In the genomic region with DNA sequence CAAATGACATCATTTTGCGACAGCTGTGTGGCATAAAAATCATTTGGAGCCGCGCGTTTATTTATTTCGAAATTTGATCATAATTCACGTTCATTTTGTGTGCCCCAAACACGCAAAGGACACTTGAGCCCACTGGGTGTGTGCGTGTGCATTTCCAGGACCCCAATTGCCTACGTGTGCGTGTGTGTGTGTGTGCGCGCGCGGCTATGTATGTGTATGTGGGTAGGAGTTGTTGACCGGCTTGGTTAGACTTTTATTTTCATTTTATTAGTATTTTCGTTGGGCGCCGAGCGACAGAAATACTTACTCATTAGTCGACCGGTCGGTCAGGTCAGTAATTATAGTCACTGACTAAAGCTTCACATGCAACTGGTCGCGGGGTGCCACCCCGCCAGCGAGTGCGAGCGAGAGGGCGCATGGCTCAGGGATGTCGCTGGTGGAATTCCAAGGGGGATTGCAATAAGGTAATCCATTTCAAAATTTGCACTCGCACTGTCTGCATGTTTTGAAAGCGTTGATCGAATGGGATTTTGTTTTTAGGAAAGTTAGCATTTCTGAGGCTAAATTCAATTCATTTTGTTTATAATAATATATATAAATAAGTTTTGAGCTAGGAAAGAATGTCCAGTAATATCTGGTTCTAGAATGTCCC, we compare ENCODE assay signal across 5 fruit fly cellular contexts.
TF ChIP-seq lines count a peak whose summit lies in the region.

No protein-coding gene starts in this region.

- TF ChIP-seq CTCF in whole organism, embryonic (GFP tag; optimal IDR thresholded peaks at IDR 0.05; lab: Kevin White, UChicago): no peak

TF ChIP-seq in whole organism, adult, 20 proteins besides CTCF, POLR2A, EP300 and RAD21:
- TF ChIP-seq Crg-1 (GFP tag; optimal IDR thresholded peaks at IDR 0.05; lab: Kevin White, UChicago) (no peak), pad (GFP tag; optimal IDR thresholded peaks at IDR 0.05; lab: Kevin White, UChicago) (no peak), CG5204 (GFP tag; optimal IDR thresholded peaks at IDR 0.05; lab: Kevin White, UChicago) (peak; percentile 30), CG12768 (GFP tag; optimal IDR thresholded peaks at IDR 0.05; lab: Kevin White, UChicago) (peak; percentile 40), CG7045 (GFP tag; optimal IDR thresholded peaks at IDR 0.05; lab: Kevin White, UChicago) (peak; percentile 59), CG14711 (tag; optimal IDR thresholded peaks at IDR 0.05; lab: Kevin White, UChicago) (peak; percentile 22), Mnt (GFP tag; optimal IDR thresholded peaks at IDR 0.05; lab: Kevin White, UChicago) (peak; percentile 12), CG7101 (tag; optimal IDR thresholded peaks at IDR 0.05; lab: Kevin White, UChicago) (peak; percentile 6), cnc (optimal IDR thresholded peaks at IDR 0.05; lab: Kevin White, UChicago) (no peak)

TF ChIP-seq in whole organism, embryonic, 481 proteins besides CTCF, POLR2A, EP300 and RAD21 (continues in another document):
- TF ChIP-seq rib (GFP tag; IDR thresholded peaks at IDR 0.05; lab: Robert Waterston, UW) (peak; percentile 50; the same call in 1 of the 2 replicates), al (GFP tag; IDR thresholded peaks at IDR 0.05; lab: Robert Waterston, UW) (peak; percentile 42; the same call in 1 of the 2 replicates), CG6254 (GFP tag; optimal IDR thresholded peaks at IDR 0.05; lab: Kevin White, UChicago) (no peak), CG4707 (GFP tag; optimal IDR thresholded peaks at IDR 0.05; lab: Kevin White, UChicago) (no peak), CG11456 (GFP tag; IDR thresholded peaks at IDR 0.05; lab: Robert Waterston, UW) (peak; percentile 78), az2 (GFP tag; optimal IDR thresholded peaks at IDR 0.05; lab: Kevin White, UChicago) (peak; percentile 53), HLH54F (GFP tag; optimal IDR thresholded peaks at IDR 0.05; lab: Kevin White, UChicago) (peak; percentile 18), Drgx (GFP tag; IDR thresholded peaks at IDR 0.05; lab: Robert Waterston, UW) (peak; percentile 73), Dref (GFP tag; IDR thresholded peaks at IDR 0.05; lab: Robert Waterston, UW) (no peak), toy (GFP tag; IDR thresholded peaks at IDR 0.05; lab: Robert Waterston, UW) (no peak), twi (tag; optimal IDR thresholded peaks at IDR 0.05; lab: Kevin White, UChicago) (no peak), CG4424 (GFP tag; optimal IDR thresholded peaks at IDR 0.05; lab: Kevin White, UChicago) (peak; percentile 41), CG32772 (GFP tag; IDR thresholded peaks at IDR 0.05; lab: Robert Waterston, UW) (0 out of 2 replicates have a peak, but pooled peaks have one; percentile 14), shn (GFP tag; optimal IDR thresholded peaks at IDR 0.05; lab: Kevin White, UChicago) (peak; percentile 15), CG12391 (tag; optimal IDR thresholded peaks at IDR 0.05; lab: Kevin White, UChicago) (peak; percentile 31), CG10565 (GFP tag; optimal IDR thresholded peaks at IDR 0.05; lab: Kevin White, UChicago) (no peak), CG11504 (tag; optimal IDR thresholded peaks at IDR 0.05; lab: Kevin White, UChicago) (peak; percentile 49), row (GFP tag; IDR thresholded peaks at IDR 0.05; lab: Robert Waterston, UW) (peak; percentile 50)

TF ChIP-seq in whole organism, prepupa, 60 proteins besides CTCF, POLR2A, EP300 and RAD21 (continues in another document):
- TF ChIP-seq CG8632 (GFP tag; optimal IDR thresholded peaks at IDR 0.05; lab: Kevin White, UChicago) (peak; percentile 45), Lpt (GFP tag; optimal IDR thresholded peaks at IDR 0.05; lab: Kevin White, UChicago) (peak; percentile 78), Hr4 (GFP tag; optimal IDR thresholded peaks at IDR 0.05; lab: Kevin White, UChicago) (peak; percentile 79), CG15336 (GFP tag; IDR thresholded peaks at IDR 0.05; lab: Robert Waterston, UW) (peak; percentile 67), cyc (GFP tag; optimal IDR thresholded peaks at IDR 0.05; lab: Kevin White, UChicago) (peak; percentile 56), Gug (GFP tag; IDR thresholded peaks at IDR 0.05; lab: Robert Waterston, UW) (peak; percentile 57), ss (GFP tag; optimal IDR thresholded peaks at IDR 0.05; lab: Kevin White, UChicago) (peak; percentile 25 to 27), CG11762 (GFP tag; optimal IDR thresholded peaks at IDR 0.05; lab: Kevin White, UChicago; ENCODE audit: insufficient read depth) (peak; percentile 30), Ets21C (GFP tag; optimal IDR thresholded peaks at IDR 0.05; lab: Kevin White, UChicago) (peak; percentile 62), CG32006 (GFP tag; optimal IDR thresholded peaks at IDR 0.05; lab: Kevin White, UChicago) (peak; percentile 87), CG3919 (GFP tag; optimal IDR thresholded peaks at IDR 0.05; lab: Kevin White, UChicago) (peak; percentile 69), pdm3 (GFP tag; optimal IDR thresholded peaks at IDR 0.05; lab: Kevin White, UChicago) (peak; percentile 80), achi (GFP tag; optimal IDR thresholded peaks at IDR 0.05; lab: Kevin White, UChicago) (peak; percentile 72), Met (GFP tag; optimal IDR thresholded peaks at IDR 0.05; lab: Kevin White, UChicago) (peak; percentile 50), Ets96B (tag; optimal IDR thresholded peaks at IDR 0.05; lab: Kevin White, UChicago) (peak; percentile 57), net (GFP tag; optimal IDR thresholded peaks at IDR 0.05; lab: Kevin White, UChicago) (peak; percentile 68), Sox102F (GFP tag; optimal IDR thresholded peaks at IDR 0.05; lab: Kevin White, UChicago) (peak; percentile 70), CG9139 (GFP tag; optimal IDR thresholded peaks at IDR 0.05; lab: Kevin White, UChicago) (no peak), CG11902 (GFP tag; optimal IDR thresholded peaks at IDR 0.05; lab: Kevin White, UChicago) (peak; percentile 45)

TF ChIP-seq in whole organism, pupa, 21 proteins besides CTCF, POLR2A, EP300 and RAD21:
- TF ChIP-seq CG14655 (GFP tag; optimal IDR thresholded peaks at IDR 0.05; lab: Kevin White, UChicago): peak; percentile 79
- TF ChIP-seq CG32121 (GFP tag; IDR thresholded peaks at IDR 0.05; lab: Robert Waterston, UW): peak; percentile 82
- TF ChIP-seq CG13204 (GFP tag; optimal IDR thresholded peaks at IDR 0.05; lab: Kevin White, UChicago): peak; percentile 40
- peak; percentile 88 for TF ChIP-seq CG4496 (GFP tag; IDR thresholded peaks at IDR 0.05; lab: Robert Waterston, UW)
- peak; percentile 80 for TF ChIP-seq Pif1A (GFP tag; optimal IDR thresholded peaks at IDR 0.05; lab: Kevin White, UChicago)
- peak; percentile 68 for TF ChIP-seq CG12605 (GFP tag; IDR thresholded peaks at IDR 0.05; lab: Robert Waterston, UW)
- TF ChIP-seq CG10348 (GFP tag; IDR thresholded peaks at IDR 0.05; lab: Robert Waterston, UW): 0 out of 2 replicates have a peak, but pooled peaks have one; percentile 36
- peak; percentile 51 for TF ChIP-seq CG8159 (tag; optimal IDR thresholded peaks at IDR 0.05; lab: Kevin White, UChicago)
- peak; percentile 66 for TF ChIP-seq Pif1B (GFP tag; optimal IDR thresholded peaks at IDR 0.05; lab: Kevin White, UChicago)
- TF ChIP-seq EcR (GFP tag; optimal IDR thresholded peaks at IDR 0.05; lab: Kevin White, UChicago): peak; percentile 87
- peak; percentile 82 for TF ChIP-seq Ets98B (GFP tag; IDR thresholded peaks at IDR 0.05; lab: Robert Waterston, UW)
- no peak for TF ChIP-seq rn (GFP tag; IDR thresholded peaks at IDR 0.05; lab: Robert Waterston, UW)
- peak; percentile 27 for TF ChIP-seq CG34367 (tag; optimal IDR thresholded peaks at IDR 0.05; lab: Kevin White, UChicago)
- peak; percentile 61 for TF ChIP-seq CG17806 (tag; optimal IDR thresholded peaks at IDR 0.05; lab: Kevin White, UChicago)
- TF ChIP-seq Snoo (tag; optimal IDR thresholded peaks at IDR 0.05; lab: Kevin White, UChicago): peak; percentile 46
- peak; percentile 60 for TF ChIP-seq CG9948 (tag; optimal IDR thresholded peaks at IDR 0.05; lab: Kevin White, UChicago)
- peak; percentile 27 for TF ChIP-seq gl (tag; optimal IDR thresholded peaks at IDR 0.05; lab: Kevin White, UChicago)
- TF ChIP-seq CG8301 (tag; optimal IDR thresholded peaks at IDR 0.05; lab: Kevin White, UChicago): peak; percentile 60
- TF ChIP-seq D1 (tag; optimal IDR thresholded peaks at IDR 0.05; lab: Kevin White, UChicago): no peak
- peak; percentile 61 for TF ChIP-seq CG15710 (tag; optimal IDR thresholded peaks at IDR 0.05; lab: Kevin White, UChicago)
- TF ChIP-seq fd96Ca (GFP tag; IDR thresholded peaks at IDR 0.05; lab: Robert Waterston, UW): peak; percentile 87

TF ChIP-seq in whole organism, wandering third instar larva, 38 proteins besides CTCF, POLR2A, EP300 and RAD21 (continues in another document):
- TF ChIP-seq CG9705 (GFP tag; optimal IDR thresholded peaks at IDR 0.05; lab: Kevin White, UChicago) (no peak), br (GFP tag; optimal IDR thresholded peaks at IDR 0.05; lab: Kevin White, UChicago) (peak; percentile 48), Hr78 (GFP tag; optimal IDR thresholded peaks at IDR 0.05; lab: Kevin White, UChicago) (no peak), usp (GFP tag; optimal IDR thresholded peaks at IDR 0.05; lab: Kevin White, UChicago) (no peak), foxo (GFP tag; optimal IDR thresholded peaks at IDR 0.05; lab: Kevin White, UChicago) (peak in 1 of 2 experiments; percentile 73), Hr83 (GFP tag; optimal IDR thresholded peaks at IDR 0.05; lab: Kevin White, UChicago; ENCODE audit: poor library complexity, severe bottlenecking) (no peak), GATAd (GFP tag; optimal IDR thresholded peaks at IDR 0.05; lab: Kevin White, UChicago) (no peak), Myc (optimal IDR thresholded peaks at IDR 0.05; lab: Kevin White, UChicago) (no peak), Dif (GFP tag; optimal IDR thresholded peaks at IDR 0.05; lab: Kevin White, UChicago; ENCODE audit: partially characterized antibody) (no peak), sage (GFP tag; optimal IDR thresholded peaks at IDR 0.05; lab: Kevin White, UChicago) (no peak), Hnf4 (GFP tag; optimal IDR thresholded peaks at IDR 0.05; lab: Kevin White, UChicago) (peak; percentile 72), psq (GFP tag; optimal IDR thresholded peaks at IDR 0.05; lab: Kevin White, UChicago) (peak; percentile 49), h (GFP tag; optimal IDR thresholded peaks at IDR 0.05; lab: Kevin White, UChicago) (peak; percentile 54), rgr (GFP tag; optimal IDR thresholded peaks at IDR 0.05; lab: Kevin White, UChicago) (peak; percentile 55), Abd-B (GFP tag; optimal IDR thresholded peaks at IDR 0.05; lab: Kevin White, UChicago) (no peak), dsf (GFP tag; optimal IDR thresholded peaks at IDR 0.05; lab: Kevin White, UChicago; ENCODE audit: borderline replicate concordance) (no peak), jim (GFP tag; optimal IDR thresholded peaks at IDR 0.05; lab: Kevin White, UChicago) (no peak), fru (GFP tag; optimal IDR thresholded peaks at IDR 0.05; lab: Kevin White, UChicago) (peak; percentile 47), lola (GFP tag; optimal IDR thresholded peaks at IDR 0.05; lab: Kevin White, UChicago) (no peak), pan (optimal IDR thresholded peaks at IDR 0.05; lab: Kevin White, UChicago) (no peak), CrebA (GFP tag; optimal IDR thresholded peaks at IDR 0.05; lab: Kevin White, UChicago; ENCODE audit: borderline replicate concordance) (no peak), Mio (GFP tag; optimal IDR thresholded peaks at IDR 0.05; lab: Kevin White, UChicago) (no peak), dmrt93B (GFP tag; optimal IDR thresholded peaks at IDR 0.05; lab: Kevin White, UChicago) (peak; percentile 20)
